Worm (Caenorhabditis elegans) whole organism, young adult: ENCODE results near the gene mpk-1.

ENCODE experiments used
- B0019.2 ChIP-seq: fragments of 200-800 bp; sonication (Bioruptor generic); conservative IDR thresholded peaks from 2 replicates; pipeline ENCODE4 v1.3.6; 2022; ENCODE audit warnings: missing genetic modification reagents, missing genetic modification characterization, missing compliant biosample characterization
- F10E7.11 ChIP-seq: sonication (generic microtip); optimal IDR thresholded peaks from 2 replicates; lab custom pipeline; 2017; ENCODE audit warnings: mild to moderate bottlenecking, missing genetic modification characterization, moderate library complexity, missing compliant biosample characterization
- F22D6.2 ChIP-seq: sonication (generic microtip); optimal IDR thresholded peaks from 2 replicates; lab custom pipeline; 2016; ENCODE audit warnings: mild to moderate bottlenecking, missing genetic modification characterization, missing compliant biosample characterization
- F23B12.7 ChIP-seq: sonication (generic microtip); optimal IDR thresholded peaks from 2 replicates; lab custom pipeline; 2017; ENCODE audit warnings: missing genetic modification characterization, mild to moderate bottlenecking, missing compliant biosample characterization, antibody characterized with exemption, moderate library complexity; ENCODE audit not compliant: insufficient read depth
- F33H1.4 ChIP-seq: fragments of 200-800 bp; sonication (Bioruptor generic); IDR thresholded peaks from 2 replicates; pipeline ENCODE4 v1.3.6; 2022; ENCODE audit warnings: missing genetic modification reagents, missing genetic modification characterization, missing compliant biosample characterization
- F37B4.10 ChIP-seq: fragments of 200-800 bp; sonication (Bioruptor generic); IDR thresholded peaks from 2 replicates; pipeline ENCODE4 v1.3.6; 2022; ENCODE audit warnings: missing genetic modification characterization, missing compliant biosample characterization
- F49E8.2 ChIP-seq: sonication (generic microtip); optimal IDR thresholded peaks from 3 replicates; lab custom pipeline; 2017; ENCODE audit warnings: missing genetic modification characterization, mild to moderate bottlenecking, missing compliant biosample characterization, antibody characterized with exemption, moderate library complexity; ENCODE audit not compliant: insufficient read depth
- F57A8.1 ChIP-seq: fragments of 200-800 bp; sonication (Bioruptor generic); optimal IDR thresholded peaks from 2 replicates; lab custom pipeline; 2018; ENCODE audit warnings: mild to moderate bottlenecking, missing genetic modification characterization, moderate library complexity, missing compliant biosample characterization
- Y53F4B.3 ChIP-seq: fragments of 200-800 bp; sonication (Bioruptor generic); IDR thresholded peaks from 2 replicates; pipeline ENCODE4 v1.3.6; 2022; ENCODE audit warnings: missing genetic modification reagents, missing genetic modification characterization, missing compliant biosample characterization
- Y56A3A.18 ChIP-seq: fragments of 200-800 bp; sonication (Bioruptor generic); IDR thresholded peaks from 2 replicates; pipeline ENCODE4 v1.3.6; 2022; ENCODE audit warnings: missing genetic modification reagents, missing genetic modification characterization, missing compliant biosample characterization
- Y67H2A.10 ChIP-seq: fragments of 200-800 bp; sonication (Bioruptor generic); conservative IDR thresholded peaks from 2 replicates; pipeline ENCODE4 v1.3.6; 2022; ENCODE audit warnings: missing genetic modification reagents, missing genetic modification characterization, missing compliant biosample characterization
- attf-3 ChIP-seq: fragments of 200-800 bp; sonication (Bioruptor generic); conservative IDR thresholded peaks from 2 replicates; pipeline ENCODE4 v1.3.6; 2022; ENCODE audit warnings: missing genetic modification reagents, missing genetic modification characterization, missing compliant biosample characterization
- attf-6 ChIP-seq: fragments of 200-800 bp; sonication (Bioruptor generic); IDR thresholded peaks from 2 replicates; pipeline ENCODE4 v1.3.6; 2022; ENCODE audit warnings: missing genetic modification reagents, missing genetic modification characterization, missing compliant biosample characterization
- bed-1 ChIP-seq: fragments of 200-800 bp; sonication (Bioruptor generic); IDR thresholded peaks from 2 replicates; pipeline ENCODE4 v1.3.6; 2022; ENCODE audit warnings: missing genetic modification reagents, missing genetic modification characterization, missing compliant biosample characterization
- cebp-1 ChIP-seq, 2 experiments: fragments of 200-800 bp in 1 of 2; sonication (Bioruptor generic) in 1 of 2; sonication (generic microtip) in 1 of 2; IDR thresholded peaks in 1 of 2; optimal IDR thresholded peaks in 1 of 2; 2 replicates each; pipeline versions ENCODE4 v1.3.6 to Lab custom; 2017 to 2022; ENCODE audit warnings: missing compliant biosample characterization in 2 of 2, missing genetic modification characterization in 2 of 2, mild to moderate bottlenecking in 1 of 2, missing genetic modification reagents in 1 of 2, moderate library complexity in 1 of 2
- cebp-2 ChIP-seq: fragments of 200-800 bp; sonication (Bioruptor generic); IDR thresholded peaks from 2 replicates; pipeline ENCODE4 v1.3.6; 2022; ENCODE audit warnings: missing genetic modification characterization, missing compliant biosample characterization
- ceh-27 ChIP-seq: fragments of 200-800 bp; sonication (Bioruptor generic); optimal IDR thresholded peaks from 2 replicates; lab custom pipeline; 2018; ENCODE audit warnings: mild to moderate bottlenecking, missing genetic modification characterization, moderate library complexity, missing compliant biosample characterization
- ceh-40 ChIP-seq: fragments of 200-800 bp; sonication (Bioruptor generic); IDR thresholded peaks from 2 replicates; pipeline ENCODE4 v1.3.6; 2022; ENCODE audit warnings: missing genetic modification characterization, missing compliant biosample characterization
- ceh-58 ChIP-seq: fragments of 200-800 bp; sonication (Bioruptor generic); IDR thresholded peaks from 2 replicates; pipeline ENCODE4 v1.3.6; 2022; ENCODE audit warnings: missing genetic modification characterization, missing compliant biosample characterization
- chd-7 ChIP-seq: sonication (generic microtip); optimal IDR thresholded peaks from 2 replicates; lab custom pipeline; 2016; ENCODE audit warnings: mild to moderate bottlenecking, missing genetic modification characterization, moderate library complexity, missing compliant biosample characterization
- dpl-1 ChIP-seq: fragments of 150-350 bp; optimal IDR thresholded peaks from 2 replicates; lab custom pipeline; 2014; ENCODE audit warnings: missing biosample characterization, missing genetic modification reagents, missing genetic modification characterization
- efl-1 ChIP-seq: fragments of 150-350 bp; optimal IDR thresholded peaks from 2 replicates; lab custom pipeline; 2014; ENCODE audit warnings: missing biosample characterization, missing genetic modification reagents, missing genetic modification characterization
- egrh-3 ChIP-seq: fragments of 200-800 bp; sonication (Bioruptor generic); IDR thresholded peaks from 2 replicates; pipeline ENCODE4 v1.3.6; 2022; ENCODE audit warnings: missing genetic modification reagents, missing genetic modification characterization, missing compliant biosample characterization
- ets-4 ChIP-seq: fragments of 200-800 bp; sonication (Bioruptor generic); optimal IDR thresholded peaks from 2 replicates; lab custom pipeline; 2018; ENCODE audit warnings: mild to moderate bottlenecking, missing genetic modification characterization, missing compliant biosample characterization
- fkh-3 ChIP-seq: sonication (generic microtip); optimal IDR thresholded peaks from 2 replicates; lab custom pipeline; 2016; ENCODE audit warnings: mild to moderate bottlenecking, missing genetic modification characterization, missing compliant biosample characterization
- him-1 ChIP-seq: sonication (generic microtip); optimal IDR thresholded peaks from 2 replicates; lab custom pipeline; 2016; ENCODE audit warnings: missing genotype, missing genetic modification reagents, missing genetic modification characterization, missing compliant biosample characterization
- hlh-12 ChIP-seq: sonication (generic microtip); optimal IDR thresholded peaks from 2 replicates; lab custom pipeline; 2016; ENCODE audit warnings: missing genetic modification characterization, missing compliant biosample characterization
- hmg-20 ChIP-seq: fragments of 200-800 bp; sonication (Bioruptor generic); IDR thresholded peaks from 2 replicates; pipeline ENCODE4 v1.3.6; 2022; ENCODE audit warnings: missing genetic modification reagents, missing genetic modification characterization, missing compliant biosample characterization
- hsf-1 ChIP-seq: fragments of 200-800 bp; sonication (Bioruptor generic); IDR thresholded peaks from 2 replicates; pipeline ENCODE4 v1.3.6; 2022; ENCODE audit warnings: missing genetic modification reagents, missing genetic modification characterization, missing compliant biosample characterization
- lag-1 ChIP-seq: fragments of 200-800 bp; sonication (Bioruptor generic); IDR thresholded peaks from 2 replicates; pipeline ENCODE4 v1.3.6; 2022; ENCODE audit warnings: missing genetic modification reagents, missing genetic modification characterization, missing compliant biosample characterization
- let-526 ChIP-seq: fragments of 200-800 bp; sonication (Bioruptor generic); IDR thresholded peaks from 2 replicates; pipeline ENCODE4 v1.3.6; 2022; ENCODE audit warnings: missing genetic modification reagents, missing genetic modification characterization, missing compliant biosample characterization
- let-607 ChIP-seq, 2 experiments: fragments of 200-800 bp in 1 of 2; sonication (Bioruptor generic) in 1 of 2; sonication (generic microtip) in 1 of 2; optimal IDR thresholded peaks; 2 replicates each; lab custom pipeline; 2016 to 2018; ENCODE audit warnings: mild to moderate bottlenecking in 2 of 2, missing compliant biosample characterization in 2 of 2, missing genetic modification characterization in 2 of 2, moderate library complexity in 2 of 2, missing genotype in 1 of 2
- lin-35 ChIP-seq, 3 experiments: fragments of 150-350 bp in 2 of 3; sonication (generic microtip) in 1 of 3; optimal IDR thresholded peaks; 2 replicates each; lab custom pipeline; 2014 to 2018; ENCODE audit warnings: missing biosample characterization in 3 of 3, missing genetic modification characterization in 3 of 3, missing genetic modification reagents in 3 of 3
- lin-40 ChIP-seq: sonication (generic microtip); optimal IDR thresholded peaks from 2 replicates; lab custom pipeline; 2016; ENCODE audit warnings: missing genetic modification characterization, mild to moderate bottlenecking, missing compliant biosample characterization, missing genotype, missing genetic modification reagents
- lin-54 ChIP-seq: fragments of 200-800 bp; sonication (Bioruptor generic); optimal IDR thresholded peaks from 2 replicates; lab custom pipeline; 2018; ENCODE audit warnings: mild to moderate bottlenecking, missing genetic modification characterization, missing compliant biosample characterization
- lsl-1 ChIP-seq: fragments of 200-800 bp; sonication (Bioruptor generic); optimal IDR thresholded peaks from 2 replicates; lab custom pipeline; 2018; ENCODE audit warnings: mild to moderate bottlenecking, missing genetic modification characterization, moderate library complexity, missing compliant biosample characterization
- madf-3 ChIP-seq: fragments of 200-800 bp; sonication (Bioruptor generic); IDR thresholded peaks from 2 replicates; pipeline ENCODE4 v1.3.6; 2022; ENCODE audit warnings: missing genetic modification reagents, missing genetic modification characterization, missing compliant biosample characterization
- madf-6 ChIP-seq: fragments of 200-800 bp; sonication (Bioruptor generic); IDR thresholded peaks from 2 replicates; pipeline ENCODE4 v1.3.6; 2022; ENCODE audit warnings: missing genetic modification reagents, missing genetic modification characterization, missing compliant biosample characterization
- mxl-1 ChIP-seq: sonication (generic microtip); optimal IDR thresholded peaks from 2 replicates; lab custom pipeline; 2016; ENCODE audit warnings: missing genetic modification characterization, missing compliant biosample characterization
- repo-1 ChIP-seq: sonication (generic microtip); optimal IDR thresholded peaks from 2 replicates; lab custom pipeline; 2017; ENCODE audit warnings: mild to moderate bottlenecking, missing genetic modification characterization, missing compliant biosample characterization
- sdz-38 ChIP-seq: sonication (generic microtip); optimal IDR thresholded peaks from 2 replicates; lab custom pipeline; 2016; ENCODE audit warnings: missing genotype, missing genetic modification characterization, missing compliant biosample characterization
- somi-1 ChIP-seq: fragments of 200-800 bp; sonication (Bioruptor generic); optimal IDR thresholded peaks from 2 replicates; lab custom pipeline; 2018; ENCODE audit warnings: mild to moderate bottlenecking, missing genetic modification characterization, missing compliant biosample characterization
- sptf-2 ChIP-seq: fragments of 200-800 bp; sonication (Bioruptor generic); optimal IDR thresholded peaks from 2 replicates; lab custom pipeline; 2018; ENCODE audit warnings: mild to moderate bottlenecking, missing genetic modification characterization, missing compliant biosample characterization
- tbp1 ChIP-seq: fragments of 200-800 bp; sonication (Bioruptor generic); optimal IDR thresholded peaks from 2 replicates; lab custom pipeline; 2018; ENCODE audit warnings: mild to moderate bottlenecking, missing genetic modification characterization, missing compliant biosample characterization
- xnd-1 ChIP-seq: sonication (generic microtip); optimal IDR thresholded peaks from 2 replicates; lab custom pipeline; 2016; ENCODE audit warnings: missing genotype, missing genetic modification reagents, missing genetic modification characterization, missing compliant biosample characterization
- ztf-25 ChIP-seq: fragments of 200-800 bp; sonication (Bioruptor generic); IDR thresholded peaks from 2 replicates; pipeline ENCODE4 v1.3.6; 2022; ENCODE audit warnings: missing genetic modification reagents, missing genetic modification characterization, missing compliant biosample characterization
- ztf-26 ChIP-seq: sonication (generic microtip); optimal IDR thresholded peaks from 2 replicates; lab custom pipeline; 2017; ENCODE audit warnings: missing genetic modification characterization, missing compliant biosample characterization
- ztf-6 ChIP-seq: fragments of 200-800 bp; sonication (Bioruptor generic); IDR thresholded peaks from 2 replicates; pipeline ENCODE4 v1.3.6; 2022; ENCODE audit warnings: missing genetic modification reagents, missing genetic modification characterization, missing compliant biosample characterization

Gene mpk-1

DNA sequence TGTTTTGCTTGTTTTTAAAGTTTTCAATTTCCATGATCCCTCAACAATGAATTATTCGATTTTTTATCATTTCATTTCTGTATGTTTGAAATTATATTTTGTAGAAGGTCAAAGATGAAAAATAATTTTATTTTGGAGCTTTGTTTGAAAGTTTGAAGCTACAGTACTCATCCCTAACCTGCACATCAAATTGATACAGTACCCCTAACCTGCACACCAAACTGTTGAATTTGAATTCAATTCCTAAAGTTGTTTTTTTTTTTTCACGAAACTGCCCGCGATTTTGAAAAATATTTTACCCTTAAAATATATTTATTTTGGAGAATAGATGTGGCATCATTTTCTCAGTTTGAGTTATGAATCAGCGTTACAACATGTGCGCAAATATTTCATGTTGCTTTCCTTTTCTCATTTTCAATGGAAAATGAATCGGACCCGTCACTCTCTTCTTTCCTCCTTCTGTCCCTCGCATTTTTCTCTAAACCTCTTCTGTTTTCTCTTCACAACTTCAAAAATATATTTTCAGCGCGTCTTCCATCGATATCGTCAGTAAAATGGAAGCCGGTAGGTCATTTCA lies 22.1 kb downstream of the mpk-1 start, which contains the start of gene R74.8 (continued):
- TF ChIP-seq efl-1 (GFP tag; lab: Kevin White, UChicago) (peak; percentile 72), ztf-6 (GFP tag; lab: Robert Waterston, UW) (no peak), attf-3 (GFP tag; lab: Robert Waterston, UW) (0 out of 2 replicates have a peak, but pooled peaks have one; percentile 27), cebp-1 (GFP tag; IDR thresholded peaks at IDR 0.05; lab: Robert Waterston, UW) (no peak), cebp-1 (tag; optimal IDR thresholded peaks at IDR 0.05; lab: Kevin White, UChicago) (no peak), sdz-38 (no peak), lin-40 (no peak), tbp1 (GFP tag; lab: Kevin White, UChicago) (peak; percentile 16), somi-1 (GFP tag; lab: Kevin White, UChicago) (no peak), ceh-58 (GFP tag; lab: Robert Waterston, UW) (no peak), Y53F4B.3 (GFP tag; lab: Robert Waterston, UW) (no peak), F22D6.2 (tag; lab: Kevin White, UChicago) (no peak), madf-3 (GFP tag; lab: Robert Waterston, UW) (peak; percentile 82), xnd-1 (tag; lab: Kevin White, UChicago) (peak; percentile 70), hlh-12 (tag; lab: Kevin White, UChicago) (no peak), F23B12.7 (peak; percentile 2), let-607 (tag; optimal IDR thresholded peaks at IDR 0.05; lab: Kevin White, UChicago) (no peak), Y67H2A.10 (GFP tag; lab: Robert Waterston, UW) (no peak), lin-35 (GFP tag; optimal IDR thresholded peaks at IDR 0.05; lab: Kevin White, UChicago) (peak in 1 of 3 experiments; percentile 29), fkh-3 (no peak), repo-1 (no peak), F33H1.4 (GFP tag; lab: Robert Waterston, UW) (peak; percentile 72), Y56A3A.18 (no peak), hmg-20 (GFP tag; lab: Robert Waterston, UW) (no peak), him-1 (tag; lab: Kevin White, UChicago) (no peak), lsl-1 (GFP tag; lab: Kevin White, UChicago) (peak; percentile 96), sptf-2 (no peak), ztf-26 (tag; lab: Kevin White, UChicago) (no peak), egrh-3 (no peak), lin-54 (GFP tag; lab: Kevin White, UChicago) (peak; percentile 67), dpl-1 (GFP tag; lab: Kevin White, UChicago) (peak; percentile 62), let-526 (GFP tag; lab: Robert Waterston, UW) (no peak), F49E8.2 (tag; lab: Kevin White, UChicago) (peak; percentile 61), ztf-25 (no peak)

DNA sequence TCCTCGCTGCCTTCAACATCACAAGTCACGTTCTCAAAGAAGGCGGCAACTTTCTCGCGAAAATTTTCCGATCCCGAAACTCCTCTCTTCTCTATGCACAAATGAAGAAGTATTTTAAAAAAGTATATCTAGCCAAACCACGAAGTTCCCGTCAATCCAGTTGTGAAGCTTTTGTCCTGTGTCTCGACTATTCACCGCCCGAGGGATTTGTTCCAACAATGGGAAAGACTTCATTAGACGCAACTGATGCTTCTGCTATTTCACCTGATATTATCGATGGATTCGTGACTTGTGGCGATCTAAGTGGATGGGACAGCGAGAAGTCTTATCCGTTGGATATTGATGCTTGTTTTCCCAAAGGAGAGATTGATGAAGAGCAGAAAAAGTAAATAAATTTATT lies 22.9 kb downstream of the mpk-1 start:
- TF ChIP-seq B0019.2 (GFP tag; lab: Robert Waterston, UW) (no peak), cebp-2 (GFP tag; lab: Robert Waterston, UW) (no peak), bed-1 (GFP tag; lab: Robert Waterston, UW) (no peak), dpl-1 (GFP tag; lab: Kevin White, UChicago) (no peak), lag-1 (GFP tag; lab: Robert Waterston, UW) (no peak), ceh-27 (GFP tag; lab: Kevin White, UChicago) (no peak), F37B4.10 (GFP tag; lab: Robert Waterston, UW) (no peak), ets-4 (no peak), F57A8.1 (no peak), ceh-40 (GFP tag; lab: Robert Waterston, UW) (no peak), mxl-1 (no peak), hsf-1 (GFP tag; lab: Robert Waterston, UW) (no peak), egrh-3 (no peak), F10E7.11 (no peak), madf-6 (GFP tag; lab: Robert Waterston, UW) (no peak), attf-6 (GFP tag; lab: Robert Waterston, UW) (no peak), Y67H2A.10 (GFP tag; lab: Robert Waterston, UW) (no peak), chd-7 (tag; lab: Kevin White, UChicago) (no peak), lin-35 (GFP tag; optimal IDR thresholded peaks at IDR 0.05; lab: Kevin White, UChicago) (no peak), ztf-6 (GFP tag; lab: Robert Waterston, UW) (no peak)
